Fruit fly (Drosophila melanogaster): ENCODE data around the gene Nnk.

Nnk gene

dm6 chr3R:17798211-17798737 is 6.8 kb downstream of the Nnk start, which contains the start of gene CG7379 (continued):
- TF ChIP-seq CG17359 (tag; optimal IDR thresholded peaks at IDR 0.05) (peak; percentile 73), CG15073 (GFP tag; optimal IDR thresholded peaks at IDR 0.05) (peak; percentile 27), gro (GFP tag; optimal IDR thresholded peaks at IDR 0.05) (peak; percentile 83), NFAT (GFP tag; IDR thresholded peaks at IDR 0.05) (peak; percentile 93), crol (GFP tag; IDR thresholded peaks at IDR 0.05) (no peak), Doc2 (GFP tag; IDR thresholded peaks at IDR 0.05) (no peak), CG16813 (GFP tag; IDR thresholded peaks at IDR 0.05; ENCODE audit: partially characterized antibody) (no peak), CG11504 (tag; optimal IDR thresholded peaks at IDR 0.05) (peak; percentile 75), bbx (GFP tag; IDR thresholded peaks at IDR 0.05; ENCODE audit: partially characterized antibody) (0 out of 2 replicates have a peak, but pooled peaks have one; percentile 33), CG2678 (tag; optimal IDR thresholded peaks at IDR 0.05) (peak; percentile 80), Dad (GFP tag; optimal IDR thresholded peaks at IDR 0.05) (peak; percentile 83), fd102C (GFP tag; optimal IDR thresholded peaks at IDR 0.05) (peak; percentile 62), jing (GFP tag; optimal IDR thresholded peaks at IDR 0.05) (no peak), CG14667 (GFP tag; IDR thresholded peaks at IDR 0.05) (no peak; the same call in 1 of the 2 replicates), HLHmδ (GFP tag; optimal IDR thresholded peaks at IDR 0.05) (no peak), Eip74EF (GFP tag; optimal IDR thresholded peaks at IDR 0.05) (peak in 1 of 2 experiments; percentile 2), croc (GFP tag; conservative IDR thresholded peaks at IDR 0.05) (peak; percentile 40; the same call in 1 of the 3 replicates), Oaz (GFP tag; IDR thresholded peaks at IDR 0.05) (no peak), tio (GFP tag; optimal IDR thresholded peaks at IDR 0.05) (peak; percentile 72), usp (GFP tag; optimal IDR thresholded peaks at IDR 0.05) (no peak), CG11093 (GFP tag; IDR thresholded peaks at IDR 0.05) (peak; percentile 49; the same call in 1 of the 3 replicates), CG8089 (GFP tag; optimal IDR thresholded peaks at IDR 0.05) (peak; percentile 70), Ravus (GFP tag; IDR thresholded peaks at IDR 0.05) (no peak), Six4 (GFP tag; optimal IDR thresholded peaks at IDR 0.05) (peak; percentile 62), CG13296 (GFP tag; optimal IDR thresholded peaks at IDR 0.05) (peak; percentile 75), ap (GFP tag; IDR thresholded peaks at IDR 0.05) (no peak), Dip3 (GFP tag; optimal IDR thresholded peaks at IDR 0.05) (peak; percentile 93), trh (GFP tag; optimal IDR thresholded peaks at IDR 0.05) (peak; percentile 41), CG7928 (GFP tag; optimal IDR thresholded peaks at IDR 0.05) (peak; percentile 56), lov (optimal IDR thresholded peaks at IDR 0.05) (no peak), lov (GFP tag; IDR thresholded peaks at IDR 0.05) (peak; percentile 43; the same call in 1 of the 3 replicates), CG10979 (tag; optimal IDR thresholded peaks at IDR 0.05) (peak; percentile 59), CG7839 (tag; optimal IDR thresholded peaks at IDR 0.05) (peak; percentile 75), CG12219 (GFP tag; optimal IDR thresholded peaks at IDR 0.05) (peak; percentile 3), CG6854 (GFP tag; optimal IDR thresholded peaks at IDR 0.05) (no peak), tx (GFP tag; optimal IDR thresholded peaks at IDR 0.05) (peak; percentile 70), vvl (GFP tag; IDR thresholded peaks at IDR 0.05) (peak; percentile 90), knrl (GFP tag; IDR thresholded peaks at IDR 0.05; ENCODE audit: partially characterized antibody) (peak; percentile 29; the same call in 1 of the 3 replicates), aop (GFP tag; IDR thresholded peaks at IDR 0.05) (no peak), cg (GFP tag; optimal IDR thresholded peaks at IDR 0.05) (peak; percentile 95), CG17829 (tag; optimal IDR thresholded peaks at IDR 0.05) (peak; percentile 71), CG3838 (GFP tag; optimal IDR thresholded peaks at IDR 0.05) (peak; percentile 42), TFAM (GFP tag; optimal IDR thresholded peaks at IDR 0.05) (no peak), BEAF-32 (GFP tag; optimal IDR thresholded peaks at IDR 0.05) (peak; percentile 51), Dfd (GFP tag; optimal IDR thresholded peaks at IDR 0.05) (no peak), Atf-2 (GFP tag; optimal IDR thresholded peaks at IDR 0.05) (peak; percentile 60), Trl (optimal IDR thresholded peaks at IDR 0.05) (no peak), Trl (GFP tag; optimal IDR thresholded peaks at IDR 0.05) (peak; percentile 80), tna (GFP tag; IDR thresholded peaks at IDR 0.05; ENCODE audit: partially characterized antibody) (no peak), mld (GFP tag; IDR thresholded peaks at IDR 0.05; ENCODE audit: partially characterized antibody) (no peak), CG32772 (GFP tag; IDR thresholded peaks at IDR 0.05) (peak; percentile 68)
